Fruit fly (Drosophila melanogaster) whole organism, wandering third instar larva: ENCODE measurements around the gene Rtc1.
A peak's percentile ranks its signal among the peaks of the same experiment; 100 is the strongest.

Experiments used
- Abd-B ChIP-seq: fragments of >200 bp; optimal IDR thresholded peaks from 2 replicates; lab custom pipeline; 2017; ENCODE audit warnings: missing biosample characterization, missing genetic modification characterization
- CG32264 ChIP-seq: fragments of 200-800 bp; sonication (Bioruptor generic); optimal IDR thresholded peaks from 2 replicates; lab custom pipeline; 2016; ENCODE audit warnings: missing biosample characterization, missing genetic modification characterization
- CG9705 ChIP-seq: fragments of 200-800 bp; sonication (Bioruptor generic); optimal IDR thresholded peaks from 2 replicates; lab custom pipeline; 2018; ENCODE audit warnings: missing biosample characterization, mild to moderate bottlenecking, missing genetic modification characterization
- CrebA ChIP-seq: fragments of 200-800 bp; sonication (Bioruptor generic); optimal IDR thresholded peaks from 2 replicates; lab custom pipeline; 2016; ENCODE audit warnings: missing biosample characterization, mild to moderate bottlenecking, missing genetic modification characterization, borderline replicate concordance
- Dfd ChIP-seq: fragments of >200 bp; optimal IDR thresholded peaks from 2 replicates; lab custom pipeline; 2017; ENCODE audit warnings: missing biosample characterization, missing genetic modification characterization
- Dif ChIP-seq: fragments of 200-275, 200-300 bp; sonication (Bioruptor generic); optimal IDR thresholded peaks from 2 replicates; lab custom pipeline; 2018; ENCODE audit warnings: missing biosample characterization, missing genetic modification characterization; ENCODE audit not compliant: partially characterized antibody
- GATAd ChIP-seq: sonication (Bioruptor generic); optimal IDR thresholded peaks from 2 replicates; lab custom pipeline; 2016; ENCODE audit warnings: missing biosample characterization, missing genetic modification characterization
- HLH106 ChIP-seq: fragments of 200-800 bp; optimal IDR thresholded peaks from 3 replicates; lab custom pipeline; 2019; ENCODE audit warnings: missing biosample characterization, mild to moderate bottlenecking, missing genetic modification characterization, moderate library complexity
- Hnf4 ChIP-seq: fragments of 200-800 bp; sonication (Bioruptor generic); optimal IDR thresholded peaks from 2 replicates; lab custom pipeline; 2016; ENCODE audit warnings: missing biosample characterization, mild to moderate bottlenecking, missing genetic modification characterization
- Hr78 ChIP-seq: fragments of >200 bp; optimal IDR thresholded peaks from 2 replicates; lab custom pipeline; 2017; ENCODE audit warnings: missing biosample characterization, missing genetic modification characterization
- Hr83 ChIP-seq: fragments of 200-300 bp; sonication (Bioruptor generic); optimal IDR thresholded peaks from 2 replicates; lab custom pipeline; 2016; ENCODE audit warnings: missing biosample characterization, mild to moderate bottlenecking, missing genetic modification characterization, moderate library complexity; ENCODE audit not compliant: poor library complexity, severe bottlenecking
- Jra ChIP-seq: sonication (Bioruptor generic); optimal IDR thresholded peaks from 2 replicates; lab custom pipeline; 2016; ENCODE audit warnings: missing biosample characterization, missing genetic modification characterization
- Mio ChIP-seq: sonication (Bioruptor generic); optimal IDR thresholded peaks from 2 replicates; lab custom pipeline; 2016; ENCODE audit warnings: missing biosample characterization, missing genetic modification characterization
- Myc ChIP-seq: fragments of >200 bp; optimal IDR thresholded peaks from 2 replicates; lab custom pipeline; 2017
- N ChIP-seq: fragments of >200 bp; optimal IDR thresholded peaks from 2 replicates; lab custom pipeline; 2018; ENCODE audit warnings: missing biosample characterization, missing external identifiers, missing genetic modification characterization
- OdsH ChIP-seq: fragments of 200-800 bp; sonication (Bioruptor generic); optimal IDR thresholded peaks from 2 replicates; lab custom pipeline; 2016; ENCODE audit warnings: missing biosample characterization, mild to moderate bottlenecking, missing genetic modification characterization
- Rel ChIP-seq, 2 experiments: fragments of 200-800 bp; sonication (Bioruptor generic) in 1 of 2; optimal IDR thresholded peaks; 2 replicates in 1 of 2; 3 replicates in 1 of 2; lab custom pipeline; 2016 to 2019; ENCODE audit warnings: mild to moderate bottlenecking in 2 of 2, missing biosample characterization in 2 of 2, missing genetic modification characterization in 2 of 2, moderate library complexity in 1 of 2
- Sp1 ChIP-seq: fragments of 200-800 bp; sonication (Bioruptor generic); optimal IDR thresholded peaks from 3 replicates; lab custom pipeline; 2019; ENCODE audit warnings: missing biosample characterization, mild to moderate bottlenecking, missing genetic modification characterization, moderate library complexity
- Vsx2 ChIP-seq: fragments of 200-300, 225-300 bp; sonication (Bioruptor generic); optimal IDR thresholded peaks from 2 replicates; lab custom pipeline; 2018; ENCODE audit warnings: missing biosample characterization, missing genetic modification characterization; ENCODE audit not compliant: partially characterized antibody
- br ChIP-seq: fragments of 200-800 bp; sonication (Bioruptor generic); optimal IDR thresholded peaks from 2 replicates; lab custom pipeline; 2016; ENCODE audit warnings: missing biosample characterization, missing genetic modification characterization
- brk ChIP-seq: fragments of 200-800 bp; sonication (Bioruptor generic); optimal IDR thresholded peaks from 2 replicates; lab custom pipeline; 2016; ENCODE audit warnings: missing biosample characterization, mild to moderate bottlenecking, missing genetic modification characterization
- dl ChIP-seq, 2 experiments: fragments of 175-275, 200-275 bp in 1 of 2; fragments of 200-275 bp in 1 of 2; sonication (Bioruptor generic); optimal IDR thresholded peaks; lab custom pipeline; 2018; ENCODE audit warnings: mild to moderate bottlenecking in 2 of 2, missing biosample characterization in 2 of 2, missing genetic modification characterization in 2 of 2, moderate library complexity in 2 of 2; ENCODE audit not compliant: partially characterized antibody in 2 of 2, insufficient read depth in 1 of 2
- dmrt93B ChIP-seq: fragments of 200-800 bp; sonication (Bioruptor generic); optimal IDR thresholded peaks from 2 replicates; lab custom pipeline; 2018; ENCODE audit warnings: missing biosample characterization, mild to moderate bottlenecking, missing genetic modification characterization
- dsf ChIP-seq: sonication (Bioruptor generic); optimal IDR thresholded peaks from 2 replicates; lab custom pipeline; 2016; ENCODE audit warnings: missing biosample characterization, missing genetic modification characterization, borderline replicate concordance
- ey ChIP-seq: fragments of 200-800 bp; sonication (Bioruptor generic); optimal IDR thresholded peaks from 2 replicates; lab custom pipeline; 2016; ENCODE audit warnings: missing biosample characterization, missing genetic modification characterization
- foxo ChIP-seq, 2 experiments: fragments of 200-800 bp; sonication (Bioruptor generic); optimal IDR thresholded peaks; 2 replicates in 1 of 2; 3 replicates in 1 of 2; lab custom pipeline; 2016 to 2017; ENCODE audit warnings: missing biosample characterization in 2 of 2, missing genetic modification characterization in 2 of 2
- fru ChIP-seq: fragments of 200-800 bp; sonication (Bioruptor generic); optimal IDR thresholded peaks from 3 replicates; lab custom pipeline; 2016; ENCODE audit warnings: missing biosample characterization, mild to moderate bottlenecking, missing genetic modification characterization
- h ChIP-seq: fragments of 200-800 bp; sonication (Bioruptor generic); optimal IDR thresholded peaks from 3 replicates; lab custom pipeline; 2016; ENCODE audit warnings: missing biosample characterization, mild to moderate bottlenecking, missing genetic modification characterization
- jim ChIP-seq: fragments of 175-275, 200-325 bp; sonication (Bioruptor generic); optimal IDR thresholded peaks from 2 replicates; lab custom pipeline; 2016; ENCODE audit warnings: missing biosample characterization, mild to moderate bottlenecking, missing genetic modification characterization
- lola ChIP-seq: fragments of >200 bp; optimal IDR thresholded peaks from 2 replicates; lab custom pipeline; 2017; ENCODE audit warnings: missing biosample characterization, missing genetic modification characterization
- pan ChIP-seq: fragments of >200 bp; optimal IDR thresholded peaks from 2 replicates; lab custom pipeline; 2017
- psq ChIP-seq: fragments of 200-800 bp; sonication (Bioruptor generic); optimal IDR thresholded peaks from 3 replicates; lab custom pipeline; 2017; ENCODE audit warnings: missing biosample characterization, mild to moderate bottlenecking, missing genetic modification characterization, moderate library complexity
- rgr ChIP-seq: fragments of 200-800 bp; sonication (Bioruptor generic); optimal IDR thresholded peaks from 3 replicates; lab custom pipeline; 2016; ENCODE audit warnings: missing biosample characterization, mild to moderate bottlenecking, missing genetic modification characterization
- sage ChIP-seq: fragments of 200-800 bp; sonication (Bioruptor generic); optimal IDR thresholded peaks from 2 replicates; lab custom pipeline; 2016; ENCODE audit warnings: missing biosample characterization, mild to moderate bottlenecking, missing genetic modification characterization
- sv ChIP-seq: fragments of 200-800 bp; sonication (Bioruptor generic); optimal IDR thresholded peaks from 3 replicates; lab custom pipeline; 2016; ENCODE audit warnings: missing biosample characterization, missing genetic modification characterization
- tai ChIP-seq: sonication (Bioruptor generic); optimal IDR thresholded peaks from 2 replicates; lab custom pipeline; 2016; ENCODE audit warnings: missing biosample characterization, missing genetic modification characterization
- usp ChIP-seq: fragments of >200 bp; optimal IDR thresholded peaks from 2 replicates; lab custom pipeline; 2017; ENCODE audit warnings: missing biosample characterization, missing genetic modification characterization
- woc ChIP-seq: sonication (Bioruptor generic); optimal IDR thresholded peaks from 2 replicates; lab custom pipeline; 2016; ENCODE audit warnings: missing biosample characterization, mild to moderate bottlenecking, missing genetic modification characterization

Gene Rtc1

DNA sequence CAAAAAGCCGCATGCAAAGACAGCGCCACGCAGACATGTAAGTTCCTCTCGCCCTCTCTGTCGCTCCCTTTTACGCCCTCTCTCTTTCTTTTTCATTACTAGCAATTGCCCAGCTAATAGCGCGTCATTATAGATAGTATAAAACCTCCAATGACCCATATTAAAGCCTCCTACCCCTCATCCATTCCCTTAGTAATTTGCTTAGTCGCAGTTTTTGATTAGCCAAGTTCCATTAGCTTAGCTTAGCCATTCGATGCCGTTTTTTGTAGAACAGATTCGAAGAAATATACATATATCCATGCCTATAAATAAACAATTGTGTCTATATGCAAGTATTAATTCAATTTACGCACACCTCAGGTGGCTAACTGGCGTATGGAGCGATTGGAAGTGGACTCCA lies 13.8 kb downstream of the Rtc1 start:
- TF ChIP-seq tai (GFP tag; lab: Kevin White, UChicago) (no peak), HLH106 (no peak), CrebA (GFP tag; lab: Kevin White, UChicago) (no peak), br (GFP tag; lab: Kevin White, UChicago) (no peak), pan (no peak), Hr78 (GFP tag; lab: Kevin White, UChicago) (no peak), brk (GFP tag; lab: Kevin White, UChicago) (no peak), CG32264 (GFP tag; lab: Kevin White, UChicago) (no peak), jim (GFP tag; lab: Kevin White, UChicago) (no peak), CG9705 (GFP tag; lab: Kevin White, UChicago) (no peak), OdsH (GFP tag; lab: Kevin White, UChicago) (no peak), lola (GFP tag; lab: Kevin White, UChicago) (no peak), GATAd (GFP tag; lab: Kevin White, UChicago) (no peak), h (no peak)
- TF ChIP-seq, all 38 proteins: peak for 0

- TF ChIP-seq usp (GFP tag; lab: Kevin White, UChicago) (no peak), Rel (GFP tag; optimal IDR thresholded peaks at IDR 0.05; lab: Kevin White, UChicago) (no peak), Rel (tag; optimal IDR thresholded peaks at IDR 0.05; lab: Kevin White, UChicago) (peak; percentile 91)
Observed at dm6 chrX:13778568-13778967, 21.6 kb downstream of the Rtc1 start.

- peak; percentile 25 for TF ChIP-seq h
- TF ChIP-seq fru (GFP tag; lab: Kevin White, UChicago), result peak; percentile 35
- peak; percentile 73 for TF ChIP-seq Hnf4 (GFP tag; lab: Kevin White, UChicago)
- TF ChIP-seq Rel (GFP tag; optimal IDR thresholded peaks at IDR 0.05; lab: Kevin White, UChicago), result no peak
- no peak for TF ChIP-seq Rel (tag; optimal IDR thresholded peaks at IDR 0.05; lab: Kevin White, UChicago)
- peak; percentile 4 for TF ChIP-seq Sp1 (GFP tag; lab: Kevin White, UChicago)
Observed at dm6 chrX:13779696-13780095, 22.7 kb downstream of the Rtc1 start.

dm6 chrX:13781739-13782502 lies 24.9 kb downstream of the Rtc1 start, which contains the start of the genes CtsB and amrt:
Gene CtsB, minus strand, starts transcription at chrX:13782170.
Gene amrt, plus strand, starts transcription at chrX:13782459.
- TF ChIP-seq jim (GFP tag; lab: Kevin White, UChicago), result peak; percentile 58
- peak; percentile 47 for TF ChIP-seq CrebA (GFP tag; lab: Kevin White, UChicago)
- no peak for TF ChIP-seq CG32264 (GFP tag; lab: Kevin White, UChicago)
- TF ChIP-seq pan, result no peak
- TF ChIP-seq tai (GFP tag; lab: Kevin White, UChicago), result peak; percentile 46
- TF ChIP-seq Hr83 (GFP tag; lab: Kevin White, UChicago), result no peak
- no peak for TF ChIP-seq Dif (GFP tag; lab: Kevin White, UChicago)
- no peak for TF ChIP-seq usp (GFP tag; lab: Kevin White, UChicago)
- TF ChIP-seq Jra (GFP tag; lab: Kevin White, UChicago), result peak; percentile 48
- peak in 1 of 2 experiments; percentile 69 for TF ChIP-seq foxo (GFP tag; optimal IDR thresholded peaks at IDR 0.05; lab: Kevin White, UChicago)
- no peak for TF ChIP-seq dl (GFP tag; optimal IDR thresholded peaks at IDR 0.05; lab: Kevin White, UChicago; ENCODE audit: insufficient read depth in 1 of 2, partially characterized antibody in 2 of 2)
- no peak for TF ChIP-seq brk (GFP tag; lab: Kevin White, UChicago)
- no peak for TF ChIP-seq N (GFP tag; lab: Kevin White, UChicago)
- no peak for TF ChIP-seq sage (GFP tag; lab: Kevin White, UChicago)
- peak; percentile 31 for TF ChIP-seq OdsH (GFP tag; lab: Kevin White, UChicago)
- peak; percentile 93 for TF ChIP-seq woc
- no peak for TF ChIP-seq Dfd (GFP tag; lab: Kevin White, UChicago)
- no peak for TF ChIP-seq Hr78 (GFP tag; lab: Kevin White, UChicago)
- peak; percentile 64 for TF ChIP-seq HLH106
- TF ChIP-seq fru (GFP tag; lab: Kevin White, UChicago), result peak; percentile 65
- peak; percentile 55 for TF ChIP-seq rgr
- no peak for TF ChIP-seq dsf (GFP tag; lab: Kevin White, UChicago)
- no peak for TF ChIP-seq sv (GFP tag; lab: Kevin White, UChicago)
- TF ChIP-seq br (GFP tag; lab: Kevin White, UChicago), result peak; percentile 45
- no peak for TF ChIP-seq Mio
- peak; percentile 7 for TF ChIP-seq Myc (lab: Kevin White, UChicago)
- TF ChIP-seq lola (GFP tag; lab: Kevin White, UChicago), result no peak
- TF ChIP-seq Hnf4 (GFP tag; lab: Kevin White, UChicago), result peak; percentile 64
- peak; percentile 37 for TF ChIP-seq psq (GFP tag; lab: Kevin White, UChicago)
- TF ChIP-seq Abd-B, result no peak
- TF ChIP-seq Vsx2 (GFP tag; lab: Kevin White, UChicago), result no peak
- TF ChIP-seq Rel (GFP tag; optimal IDR thresholded peaks at IDR 0.05; lab: Kevin White, UChicago), result no peak
- peak; percentile 48 for TF ChIP-seq Rel (tag; optimal IDR thresholded peaks at IDR 0.05; lab: Kevin White, UChicago)
- TF ChIP-seq dmrt93B (GFP tag; lab: Kevin White, UChicago), result peak; percentile 55
- TF ChIP-seq CG9705 (GFP tag; lab: Kevin White, UChicago), result peak; percentile 57
- TF ChIP-seq Sp1 (GFP tag; lab: Kevin White, UChicago), result peak; percentile 75
- peak; percentile 38 for TF ChIP-seq GATAd (GFP tag; lab: Kevin White, UChicago)
- peak; percentile 57 for TF ChIP-seq ey
- TF ChIP-seq h, result peak; percentile 64
